Fruit fly (Drosophila melanogaster): ENCODE results near the gene Tsf2.

Tsf2 gene

DNA sequence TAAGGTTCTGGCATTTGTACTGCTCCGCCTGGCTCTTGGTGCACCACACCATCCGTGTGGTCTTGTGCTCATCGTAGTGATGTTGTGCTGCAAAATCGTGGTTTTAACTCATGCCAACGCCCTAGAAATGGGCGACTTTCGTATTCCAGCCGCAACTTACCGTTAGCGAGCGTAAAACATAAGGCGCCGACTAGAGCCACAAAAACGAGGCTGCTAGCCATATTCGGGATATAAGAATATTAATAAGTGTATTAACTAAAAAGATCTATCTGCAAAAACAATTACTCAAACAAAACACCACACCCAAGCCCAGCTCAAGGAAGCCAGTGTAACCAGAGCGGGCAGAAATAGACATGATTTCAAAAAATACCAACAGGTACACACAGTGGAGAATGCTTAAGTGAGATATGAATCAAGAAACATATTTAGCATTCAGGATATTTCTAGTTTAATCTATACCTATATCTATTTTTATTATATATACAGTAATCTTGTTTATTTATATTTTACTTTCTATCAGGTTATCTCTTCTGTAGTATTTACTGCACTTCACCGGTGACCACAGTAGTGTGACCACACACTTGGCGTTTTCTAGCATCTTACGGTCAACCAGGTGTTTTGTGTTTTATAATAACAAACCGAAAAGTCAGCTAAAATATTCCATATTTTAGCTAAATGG, at the start of gene Tsf2, which contains the start of gene CG34242:
Gene Tsf2 (minus strand): TSS at position 333 of the 679 bp plus-strand sequence.
Gene CG34242 (plus strand): TSS at position 605 of the 679 bp plus-strand sequence.
- TF ChIP-seq h (GFP tag; optimal IDR thresholded peaks at IDR 0.05): no peak
- no peak for TF ChIP-seq OdsH (GFP tag; optimal IDR thresholded peaks at IDR 0.05)
- TF ChIP-seq Myc (optimal IDR thresholded peaks at IDR 0.05): peak; percentile 39
- no peak for TF ChIP-seq CrebA (GFP tag; optimal IDR thresholded peaks at IDR 0.05; ENCODE audit: borderline replicate concordance)
- TF ChIP-seq CG9705 (GFP tag; optimal IDR thresholded peaks at IDR 0.05): peak; percentile 28
- TF ChIP-seq dmrt93B (GFP tag; optimal IDR thresholded peaks at IDR 0.05): peak; percentile 81
- TF ChIP-seq foxo (GFP tag; optimal IDR thresholded peaks at IDR 0.05): peak in 1 of 2 experiments; percentile 75
- TF ChIP-seq sage (GFP tag; optimal IDR thresholded peaks at IDR 0.05): peak; percentile 56
- peak; percentile 63 for TF ChIP-seq fru (GFP tag; optimal IDR thresholded peaks at IDR 0.05)
- TF ChIP-seq Jra (GFP tag; optimal IDR thresholded peaks at IDR 0.05): no peak
- no peak for TF ChIP-seq Dif (GFP tag; optimal IDR thresholded peaks at IDR 0.05; ENCODE audit: partially characterized antibody)
- peak; percentile 23 for TF ChIP-seq rgr (GFP tag; optimal IDR thresholded peaks at IDR 0.05)
- TF ChIP-seq sv (GFP tag; optimal IDR thresholded peaks at IDR 0.05): peak; percentile 16
- TF ChIP-seq HLH106 (tag; optimal IDR thresholded peaks at IDR 0.05): peak; percentile 94
- no peak for TF ChIP-seq dsf (GFP tag; optimal IDR thresholded peaks at IDR 0.05; ENCODE audit: borderline replicate concordance)
- TF ChIP-seq brk (GFP tag; optimal IDR thresholded peaks at IDR 0.05): no peak
- no peak for TF ChIP-seq N (GFP tag; optimal IDR thresholded peaks at IDR 0.05)
- peak; percentile 4 for TF ChIP-seq Sp1 (GFP tag; optimal IDR thresholded peaks at IDR 0.05)
- no peak for TF ChIP-seq Hnf4 (GFP tag; optimal IDR thresholded peaks at IDR 0.05)
- no peak for TF ChIP-seq Rel (GFP tag; optimal IDR thresholded peaks at IDR 0.05)
- TF ChIP-seq Rel (tag; optimal IDR thresholded peaks at IDR 0.05): peak; percentile 80
- TF ChIP-seq woc (GFP tag; optimal IDR thresholded peaks at IDR 0.05): peak; percentile 46
- no peak for TF ChIP-seq jim (GFP tag; optimal IDR thresholded peaks at IDR 0.05)

DNA sequence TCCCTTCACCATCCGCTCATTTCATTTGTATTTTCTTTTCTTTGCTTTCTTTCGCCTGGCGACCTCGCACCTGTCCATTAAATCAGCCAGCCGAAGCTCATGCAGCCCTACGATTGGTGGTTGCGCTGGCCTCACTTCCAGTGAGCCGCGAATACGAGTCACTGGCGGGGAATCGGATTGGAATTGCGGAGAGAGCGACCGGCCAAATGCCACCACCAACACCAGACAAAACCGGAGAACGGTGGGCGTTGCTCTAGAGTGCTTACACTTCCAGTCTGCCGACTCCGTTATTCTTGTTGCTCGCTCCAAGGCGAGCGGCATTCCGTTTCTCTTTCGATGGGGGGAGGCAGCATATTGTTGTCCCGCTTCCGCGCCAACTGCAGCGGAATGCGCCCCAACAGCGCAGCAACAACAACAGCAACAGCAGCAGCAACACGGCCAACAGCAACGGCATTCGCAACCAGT, 46.7 kb upstream of the Tsf2 start, which contains the start of gene ara:
Gene ara (plus strand): TSS at position 461 of the 465 bp plus-strand sequence.
- peak; percentile 39 for TF ChIP-seq Dif (GFP tag; optimal IDR thresholded peaks at IDR 0.05; ENCODE audit: partially characterized antibody)
- peak in 1 of 2 experiments; percentile 7 for TF ChIP-seq dl (GFP tag; optimal IDR thresholded peaks at IDR 0.05; ENCODE audit: insufficient read depth in 1 of 2, partially characterized antibody in 2 of 2)
- TF ChIP-seq sv (GFP tag; optimal IDR thresholded peaks at IDR 0.05): no peak
- no peak for TF ChIP-seq pan (optimal IDR thresholded peaks at IDR 0.05)
- TF ChIP-seq Vsx2 (GFP tag; optimal IDR thresholded peaks at IDR 0.05; ENCODE audit: partially characterized antibody): peak; percentile 61

DNA sequence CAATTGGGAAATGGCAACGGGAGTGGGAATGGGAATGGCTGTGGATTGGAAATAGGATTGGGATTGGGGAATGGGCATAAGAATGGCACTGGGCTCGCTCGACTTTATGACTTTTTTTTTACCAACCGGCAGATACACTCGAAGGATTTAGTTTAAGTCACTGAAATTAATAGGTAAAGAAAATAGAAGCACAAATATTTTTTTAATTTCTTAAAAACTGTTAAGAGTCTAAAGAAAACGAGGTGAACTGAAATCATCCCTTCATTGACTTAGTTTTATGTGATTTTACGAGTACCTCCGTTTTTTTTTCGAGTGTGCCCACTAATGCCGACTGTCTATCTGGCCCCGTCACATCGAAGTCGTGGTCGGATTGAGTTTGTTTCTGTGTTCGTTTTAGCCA, 41.3 kb upstream of the Tsf2 start:
- no peak for TF ChIP-seq pan (optimal IDR thresholded peaks at IDR 0.05)
- TF ChIP-seq dl (GFP tag; optimal IDR thresholded peaks at IDR 0.05; ENCODE audit: insufficient read depth in 1 of 2, partially characterized antibody in 2 of 2): no peak
- TF ChIP-seq Hr78 (GFP tag; optimal IDR thresholded peaks at IDR 0.05): no peak
- TF ChIP-seq Dif (GFP tag; optimal IDR thresholded peaks at IDR 0.05; ENCODE audit: partially characterized antibody): no peak
- TF ChIP-seq HLH106 (tag; optimal IDR thresholded peaks at IDR 0.05): no peak
- no peak for TF ChIP-seq fru (GFP tag; optimal IDR thresholded peaks at IDR 0.05)
- TF ChIP-seq rgr (GFP tag; optimal IDR thresholded peaks at IDR 0.05): no peak
- TF ChIP-seq Vsx2 (GFP tag; optimal IDR thresholded peaks at IDR 0.05; ENCODE audit: partially characterized antibody): no peak
- TF ChIP-seq Rel (GFP tag; optimal IDR thresholded peaks at IDR 0.05): no peak
- no peak for TF ChIP-seq Rel (tag; optimal IDR thresholded peaks at IDR 0.05)
- TF ChIP-seq h (GFP tag; optimal IDR thresholded peaks at IDR 0.05): no peak
- TF ChIP-seq Jra (GFP tag; optimal IDR thresholded peaks at IDR 0.05): no peak
- no peak for TF ChIP-seq tai (GFP tag; optimal IDR thresholded peaks at IDR 0.05)
- TF ChIP-seq brk (GFP tag; optimal IDR thresholded peaks at IDR 0.05): no peak
- TF ChIP-seq Abd-B (GFP tag; optimal IDR thresholded peaks at IDR 0.05): no peak

DNA sequence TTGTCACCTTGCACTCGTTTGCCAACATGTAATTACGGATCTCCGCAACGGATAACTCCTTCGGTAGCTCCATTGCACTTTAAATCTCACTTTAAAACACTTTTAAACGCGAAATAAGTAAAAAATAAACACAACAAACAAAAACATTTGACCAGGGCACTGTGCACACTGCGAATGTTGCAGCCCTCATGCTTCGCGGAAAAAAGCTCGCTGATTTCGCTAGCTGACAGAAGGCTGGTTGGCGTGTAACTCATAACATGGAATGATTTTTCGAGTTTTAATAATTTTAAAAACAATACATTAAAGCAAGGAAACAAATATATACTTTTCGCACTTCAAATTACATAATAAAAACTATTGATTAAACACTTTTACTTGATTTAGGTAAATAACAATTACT, 38.8 kb upstream of the Tsf2 start, which contains the start of gene sowah:
Gene sowah (minus strand): TSS at position 177 of the 400 bp plus-strand sequence.
- no peak for TF ChIP-seq N (GFP tag; optimal IDR thresholded peaks at IDR 0.05)
- TF ChIP-seq Jra (GFP tag; optimal IDR thresholded peaks at IDR 0.05): peak; percentile 20
- peak; percentile 65 for TF ChIP-seq jim (GFP tag; optimal IDR thresholded peaks at IDR 0.05)
- no peak for TF ChIP-seq psq (GFP tag; optimal IDR thresholded peaks at IDR 0.05)
- TF ChIP-seq Dif (GFP tag; optimal IDR thresholded peaks at IDR 0.05; ENCODE audit: partially characterized antibody): peak; percentile 99
- no peak for TF ChIP-seq Hnf4 (GFP tag; optimal IDR thresholded peaks at IDR 0.05)
- no peak for TF ChIP-seq brk (GFP tag; optimal IDR thresholded peaks at IDR 0.05)
- TF ChIP-seq Mio (GFP tag; optimal IDR thresholded peaks at IDR 0.05): no peak
- no peak for TF ChIP-seq Rel (GFP tag; optimal IDR thresholded peaks at IDR 0.05)
- peak; percentile 7 for TF ChIP-seq Rel (tag; optimal IDR thresholded peaks at IDR 0.05)
- no peak for TF ChIP-seq CG32264 (GFP tag; optimal IDR thresholded peaks at IDR 0.05)
- peak; percentile 51 for TF ChIP-seq CG9705 (GFP tag; optimal IDR thresholded peaks at IDR 0.05)
- no peak for TF ChIP-seq OdsH (GFP tag; optimal IDR thresholded peaks at IDR 0.05)
- no peak for TF ChIP-seq fru (GFP tag; optimal IDR thresholded peaks at IDR 0.05)
- TF ChIP-seq Hr83 (GFP tag; optimal IDR thresholded peaks at IDR 0.05; ENCODE audit: poor library complexity, severe bottlenecking): peak; percentile 33
- TF ChIP-seq sv (GFP tag; optimal IDR thresholded peaks at IDR 0.05): no peak
- TF ChIP-seq pan (optimal IDR thresholded peaks at IDR 0.05): no peak
- TF ChIP-seq Myc (optimal IDR thresholded peaks at IDR 0.05): no peak
- peak; percentile 34 for TF ChIP-seq woc (GFP tag; optimal IDR thresholded peaks at IDR 0.05)
- TF ChIP-seq usp (GFP tag; optimal IDR thresholded peaks at IDR 0.05): no peak
- TF ChIP-seq dsf (GFP tag; optimal IDR thresholded peaks at IDR 0.05; ENCODE audit: borderline replicate concordance): no peak
- TF ChIP-seq dmrt93B (GFP tag; optimal IDR thresholded peaks at IDR 0.05): peak; percentile 24
- TF ChIP-seq CrebA (GFP tag; optimal IDR thresholded peaks at IDR 0.05; ENCODE audit: borderline replicate concordance): no peak
- TF ChIP-seq ey (GFP tag; optimal IDR thresholded peaks at IDR 0.05): peak; percentile 3
- peak; percentile 72 to 87 for TF ChIP-seq dl (GFP tag; optimal IDR thresholded peaks at IDR 0.05; ENCODE audit: insufficient read depth in 1 of 2, partially characterized antibody in 2 of 2)
- no peak for TF ChIP-seq lola (GFP tag; optimal IDR thresholded peaks at IDR 0.05)
- TF ChIP-seq Hr78 (GFP tag; optimal IDR thresholded peaks at IDR 0.05): no peak
- TF ChIP-seq Dfd (GFP tag; optimal IDR thresholded peaks at IDR 0.05): no peak
- TF ChIP-seq Abd-B (GFP tag; optimal IDR thresholded peaks at IDR 0.05): no peak
- TF ChIP-seq tai (GFP tag; optimal IDR thresholded peaks at IDR 0.05): no peak
